Worm (Caenorhabditis elegans): ENCODE data around the gene B0024.4.
A peak's percentile ranks its signal among the peaks of the same experiment; 100 is the strongest.

The B0024.4 gene

ce11 chrV:10323537-10323936, 26.3 kb downstream of the B0024.4 start:
- TF ChIP-seq cog-1 (tag; optimal IDR thresholded peaks at IDR 0.05) (no peak), ztf-29 (GFP tag; IDR thresholded peaks at IDR 0.05) (no peak), T22C8.4 (GFP tag; IDR thresholded peaks at IDR 0.05) (no peak), med-1 (GFP tag; optimal IDR thresholded peaks at IDR 0.05; ENCODE audit: insufficient read depth) (no peak), flt-1 (GFP tag; IDR thresholded peaks at IDR 0.05) (no peak), ref-1 (GFP tag; conservative IDR thresholded peaks at IDR 0.05) (no peak), tab-1 (GFP tag; IDR thresholded peaks at IDR 0.05) (no peak), klf-2 (GFP tag; conservative IDR thresholded peaks at IDR 0.05) (no peak), ztf-23 (GFP tag; IDR thresholded peaks at IDR 0.05) (no peak)

- TF ChIP-seq med-1 (GFP tag; optimal IDR thresholded peaks at IDR 0.05; ENCODE audit: insufficient read depth): no peak
Measured at ce11 chrV:10328080-10328479, 30.9 kb downstream of the B0024.4 start.

ce11 chrV:10332012-10332411, 34.8 kb downstream of the B0024.4 start, which contains the start of gene crm-1:
Gene crm-1, minus strand, starts transcription at chrV:10332112.
- TF ChIP-seq ztf-23 (GFP tag; IDR thresholded peaks at IDR 0.05) (no peak), klf-2 (GFP tag; conservative IDR thresholded peaks at IDR 0.05) (no peak), ztf-29 (GFP tag; IDR thresholded peaks at IDR 0.05) (no peak), ref-1 (GFP tag; conservative IDR thresholded peaks at IDR 0.05) (no peak), flt-1 (GFP tag; IDR thresholded peaks at IDR 0.05) (no peak), cog-1 (tag; optimal IDR thresholded peaks at IDR 0.05) (no peak), med-1 (GFP tag; optimal IDR thresholded peaks at IDR 0.05; ENCODE audit: insufficient read depth) (no peak), T22C8.4 (GFP tag; IDR thresholded peaks at IDR 0.05) (no peak), tab-1 (GFP tag; IDR thresholded peaks at IDR 0.05) (no peak)

ce11 chrV:10333843-10334242, 36.6 kb downstream of the B0024.4 start:
- TF ChIP-seq tab-1 (GFP tag; IDR thresholded peaks at IDR 0.05) (no peak), klf-2 (GFP tag; conservative IDR thresholded peaks at IDR 0.05) (no peak), cog-1 (tag; optimal IDR thresholded peaks at IDR 0.05) (no peak), flt-1 (GFP tag; IDR thresholded peaks at IDR 0.05) (no peak), ztf-23 (GFP tag; IDR thresholded peaks at IDR 0.05) (no peak), med-1 (GFP tag; optimal IDR thresholded peaks at IDR 0.05; ENCODE audit: insufficient read depth) (no peak), ztf-29 (GFP tag; IDR thresholded peaks at IDR 0.05) (no peak), T22C8.4 (GFP tag; IDR thresholded peaks at IDR 0.05) (no peak), ref-1 (GFP tag; conservative IDR thresholded peaks at IDR 0.05) (no peak)

- TF ChIP-seq T22C8.4 (GFP tag; IDR thresholded peaks at IDR 0.05) (no peak), ref-1 (GFP tag; conservative IDR thresholded peaks at IDR 0.05) (no peak), tab-1 (GFP tag; IDR thresholded peaks at IDR 0.05) (no peak), flt-1 (GFP tag; IDR thresholded peaks at IDR 0.05) (no peak), med-1 (GFP tag; optimal IDR thresholded peaks at IDR 0.05; ENCODE audit: insufficient read depth) (no peak), ztf-29 (GFP tag; IDR thresholded peaks at IDR 0.05) (no peak), klf-2 (GFP tag; conservative IDR thresholded peaks at IDR 0.05) (no peak), ztf-23 (GFP tag; IDR thresholded peaks at IDR 0.05) (no peak), cog-1 (tag; optimal IDR thresholded peaks at IDR 0.05) (no peak)
Measured at ce11 chrV:10338305-10338992, 41.2 kb downstream of the B0024.4 start, which contains the start of gene arx-2. Gene arx-2, minus strand, starts transcription at chrV:10338355.

DNA sequence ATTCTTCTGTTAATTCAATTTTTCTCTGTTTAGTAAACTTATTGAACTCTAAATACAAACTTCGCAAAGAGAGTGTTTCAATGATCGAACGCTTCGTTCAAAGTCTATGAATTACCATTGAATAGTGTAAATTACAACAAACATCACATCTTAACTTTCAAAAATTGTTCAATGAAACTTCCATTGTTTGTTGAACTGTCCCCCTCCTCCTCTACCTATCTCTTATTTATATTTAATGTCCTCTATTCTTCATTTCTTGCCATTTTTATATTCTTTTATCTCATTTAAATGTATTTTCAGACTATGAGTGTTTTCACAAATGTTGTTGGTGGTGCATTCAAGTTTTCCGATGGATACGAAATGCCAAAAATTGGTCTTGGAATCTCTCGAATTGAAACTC, 42.0 kb downstream of the B0024.4 start, which contains the start of gene K07C5.2:
TSS of gene K07C5.2 (plus strand) at position 301 of the 400 bp plus-strand sequence.
- TF ChIP-seq ztf-23 (GFP tag; IDR thresholded peaks at IDR 0.05) (no peak), tab-1 (GFP tag; IDR thresholded peaks at IDR 0.05) (no peak), T22C8.4 (GFP tag; IDR thresholded peaks at IDR 0.05) (no peak), med-1 (GFP tag; optimal IDR thresholded peaks at IDR 0.05; ENCODE audit: insufficient read depth) (no peak), ref-1 (GFP tag; conservative IDR thresholded peaks at IDR 0.05) (no peak), cog-1 (tag; optimal IDR thresholded peaks at IDR 0.05) (no peak), flt-1 (GFP tag; IDR thresholded peaks at IDR 0.05) (no peak), klf-2 (GFP tag; conservative IDR thresholded peaks at IDR 0.05) (no peak), ztf-29 (GFP tag; IDR thresholded peaks at IDR 0.05) (no peak)

DNA sequence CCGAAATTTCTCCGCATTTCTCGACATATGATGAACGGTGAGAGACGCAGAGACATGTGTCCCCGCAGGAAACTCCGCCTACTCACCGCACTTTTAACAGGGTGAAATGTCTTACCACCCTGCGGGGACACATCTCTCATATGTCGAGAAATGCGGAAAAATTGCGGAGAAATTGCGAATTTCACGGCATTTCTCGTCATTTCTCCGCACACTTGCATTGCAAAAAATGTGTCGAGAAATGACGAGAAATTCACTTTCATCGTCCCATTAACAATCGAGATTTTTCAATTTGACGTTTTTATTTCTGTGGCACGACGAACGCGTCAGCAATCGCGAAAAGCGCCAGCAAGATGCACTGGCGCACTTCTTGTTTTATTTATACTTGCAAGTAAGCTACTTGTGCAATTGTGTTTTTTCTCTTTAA, 44.7 kb downstream of the B0024.4 start, which contains the start of gene K07C5.13:
TSS of gene K07C5.13 (plus strand) at position 151 of the 424 bp plus-strand sequence.
- TF ChIP-seq flt-1 (GFP tag; IDR thresholded peaks at IDR 0.05): peak; percentile 77
- TF ChIP-seq ztf-23 (GFP tag; IDR thresholded peaks at IDR 0.05): peak; percentile 79; the same call in 1 of the 2 replicates
- peak; percentile 44; the same call in 1 of the 2 replicates for TF ChIP-seq ztf-29 (GFP tag; IDR thresholded peaks at IDR 0.05)

DNA sequence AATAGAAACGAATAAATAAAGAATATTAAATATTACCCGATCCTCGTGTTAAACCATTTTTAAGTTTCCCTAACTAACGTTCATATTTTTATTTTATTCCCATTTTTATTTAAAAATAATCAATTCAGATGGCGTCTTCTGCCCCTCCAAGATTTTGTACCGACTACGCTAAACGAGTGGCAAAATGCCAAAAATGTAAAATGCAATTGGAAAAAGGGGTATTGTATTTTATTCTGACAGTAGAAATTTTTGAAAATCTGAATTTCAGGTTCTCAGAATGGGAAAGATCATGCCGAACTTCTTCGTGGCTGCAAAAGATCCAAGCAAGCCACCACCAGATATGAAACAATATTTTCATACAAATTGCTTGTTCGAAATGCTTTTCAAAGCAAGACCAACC, 45.7 kb downstream of the B0024.4 start, which contains the start of gene K07C5.3:
TSS of gene K07C5.3 (plus strand) at position 129 of the 400 bp plus-strand sequence.
- TF ChIP-seq klf-2 (GFP tag; conservative IDR thresholded peaks at IDR 0.05) (no peak), ref-1 (GFP tag; conservative IDR thresholded peaks at IDR 0.05) (no peak), ztf-23 (GFP tag; IDR thresholded peaks at IDR 0.05) (no peak), T22C8.4 (GFP tag; IDR thresholded peaks at IDR 0.05) (no peak), ztf-29 (GFP tag; IDR thresholded peaks at IDR 0.05) (no peak), med-1 (GFP tag; optimal IDR thresholded peaks at IDR 0.05; ENCODE audit: insufficient read depth) (no peak), cog-1 (tag; optimal IDR thresholded peaks at IDR 0.05) (no peak), flt-1 (GFP tag; IDR thresholded peaks at IDR 0.05) (no peak), tab-1 (GFP tag; IDR thresholded peaks at IDR 0.05) (no peak)

Data from whole organism, midembryonic.